Worm (Caenorhabditis elegans): Measurements from ENCODE around the gene spr-3.

The spr-3 gene

ce11 chrX:4521166-4521565, 7.3 kb downstream of the spr-3 start:
- no peak for TF ChIP-seq ceh-16 (tag; optimal IDR thresholded peaks at IDR 0.05)
- peak; percentile 27 for TF ChIP-seq unc-55 (GFP tag; optimal IDR thresholded peaks at IDR 0.05)
- TF ChIP-seq elt-3 (tag; optimal IDR thresholded peaks at IDR 0.05): no peak

ce11 chrX:4521837-4522816, 8.2 kb downstream of the spr-3 start, which contains the start of gene C07A12.7:
Gene C07A12.7, minus strand, starts transcription at chrX:4522144.
- TF ChIP-seq C34F6.9 (tag; optimal IDR thresholded peaks at IDR 0.05): peak; percentile 10
- TF ChIP-seq lin-11 (tag; optimal IDR thresholded peaks at IDR 0.05): no peak
- peak; percentile 19 for TF ChIP-seq sma-3 (GFP tag; optimal IDR thresholded peaks at IDR 0.05)
- TF ChIP-seq lsy-2 (tag; optimal IDR thresholded peaks at IDR 0.05): peak in 1 of 2 experiments; percentile 9
- TF ChIP-seq sma-9 (GFP tag; optimal IDR thresholded peaks at IDR 0.05): peak; percentile 28
- TF ChIP-seq sma-9 (tag; optimal IDR thresholded peaks at IDR 0.05): no peak
- no peak for TF ChIP-seq fos-1 (tag; optimal IDR thresholded peaks at IDR 0.05)
- TF ChIP-seq dmd-4 (tag; optimal IDR thresholded peaks at IDR 0.05): no peak
- no peak for TF ChIP-seq nhr-11 (tag; optimal IDR thresholded peaks at IDR 0.05)
- no peak for TF ChIP-seq skn-1 (tag; optimal IDR thresholded peaks at IDR 0.05)
- TF ChIP-seq ztf-1 (GFP tag; conservative IDR thresholded peaks at IDR 0.05): no peak
- no peak for TF ChIP-seq mdl-1 (tag; optimal IDR thresholded peaks at IDR 0.05)
- no peak for TF ChIP-seq unc-62 (GFP tag; optimal IDR thresholded peaks at IDR 0.05)
- peak; percentile 76 for TF ChIP-seq nhr-23 (tag; optimal IDR thresholded peaks at IDR 0.05)
- peak; percentile 28 for TF ChIP-seq ceh-16 (tag; optimal IDR thresholded peaks at IDR 0.05)
- TF ChIP-seq Y55F3AM.14 (GFP tag; optimal IDR thresholded peaks at IDR 0.05): no peak
- TF ChIP-seq blmp-1 (tag; optimal IDR thresholded peaks at IDR 0.05; ENCODE audit: insufficient read depth): no peak
- no peak for TF ChIP-seq zag-1 (tag; optimal IDR thresholded peaks at IDR 0.05)
- peak; percentile 48 for TF ChIP-seq nhr-21 (tag; optimal IDR thresholded peaks at IDR 0.05)
- TF ChIP-seq unc-55 (GFP tag; optimal IDR thresholded peaks at IDR 0.05): peak; percentile 40
- no peak for TF ChIP-seq R02D3.7 (tag; optimal IDR thresholded peaks at IDR 0.05)
- TF ChIP-seq elt-1 (tag; optimal IDR thresholded peaks at IDR 0.05): peak; percentile 52
- TF ChIP-seq nhr-10 (tag; optimal IDR thresholded peaks at IDR 0.05): no peak
- TF ChIP-seq unc-39 (tag; optimal IDR thresholded peaks at IDR 0.05): no peak
- no peak for TF ChIP-seq alr-1 (tag; optimal IDR thresholded peaks at IDR 0.05)
- no peak for TF ChIP-seq nhr-12 (tag; optimal IDR thresholded peaks at IDR 0.05)
- TF ChIP-seq ama-1 (optimal IDR thresholded peaks at IDR 0.05): no peak
- TF ChIP-seq F13H6.1 (tag; optimal IDR thresholded peaks at IDR 0.05): no peak
- peak; percentile 27 for TF ChIP-seq nhr-25 (tag; optimal IDR thresholded peaks at IDR 0.05)
- TF ChIP-seq peb-1 (tag; optimal IDR thresholded peaks at IDR 0.05): no peak
- no peak for TF ChIP-seq nhr-77 (tag; optimal IDR thresholded peaks at IDR 0.05)
- TF ChIP-seq nhr-129 (tag; optimal IDR thresholded peaks at IDR 0.05): peak; percentile 49
- no peak for TF ChIP-seq nhr-6 (tag; optimal IDR thresholded peaks at IDR 0.05)
- no peak for TF ChIP-seq elt-3 (tag; optimal IDR thresholded peaks at IDR 0.05)
- no peak for TF ChIP-seq ztf-4 (tag; optimal IDR thresholded peaks at IDR 0.05)
- TF ChIP-seq gmeb-1 (tag; optimal IDR thresholded peaks at IDR 0.05): no peak

- TF ChIP-seq lin-13 (GFP tag; optimal IDR thresholded peaks at IDR 0.05) (no peak), unc-39 (tag; optimal IDR thresholded peaks at IDR 0.05) (no peak), unc-62 (GFP tag; optimal IDR thresholded peaks at IDR 0.05) (no peak), ama-1 (optimal IDR thresholded peaks at IDR 0.05) (no peak), lsy-2 (tag; optimal IDR thresholded peaks at IDR 0.05) (no peak), ztf-4 (tag; optimal IDR thresholded peaks at IDR 0.05) (no peak), unc-55 (GFP tag; optimal IDR thresholded peaks at IDR 0.05) (no peak), nhr-12 (tag; optimal IDR thresholded peaks at IDR 0.05) (no peak), nhr-77 (tag; optimal IDR thresholded peaks at IDR 0.05) (no peak), F13H6.1 (tag; optimal IDR thresholded peaks at IDR 0.05) (no peak), blmp-1 (tag; optimal IDR thresholded peaks at IDR 0.05; ENCODE audit: insufficient read depth) (no peak), sem-4 (tag; optimal IDR thresholded peaks at IDR 0.05) (no peak), nhr-25 (tag; optimal IDR thresholded peaks at IDR 0.05) (no peak), Y55F3AM.14 (GFP tag; optimal IDR thresholded peaks at IDR 0.05) (no peak), mab-5 (tag; optimal IDR thresholded peaks at IDR 0.05) (no peak), C34F6.9 (tag; optimal IDR thresholded peaks at IDR 0.05) (no peak), alr-1 (tag; optimal IDR thresholded peaks at IDR 0.05) (no peak), dmd-4 (tag; optimal IDR thresholded peaks at IDR 0.05) (no peak), ceh-16 (tag; optimal IDR thresholded peaks at IDR 0.05) (no peak)
Measured at ce11 chrX:4523315-4523714, 9.4 kb downstream of the spr-3 start.
